Worm (Caenorhabditis elegans) whole organism, L1 larva: ENCODE measurements around the gene clec-118.

Experiments
- C16A3.4 ChIP-seq: fragments of 150-350 bp; optimal IDR thresholded peaks from 2 replicates; lab custom pipeline; 2014; ENCODE audit warnings: missing biosample characterization, missing genetic modification characterization
- F16B12.6 ChIP-seq: fragments of 150-350 bp; optimal IDR thresholded peaks from 2 replicates; lab custom pipeline; 2014; ENCODE audit warnings: missing biosample characterization, missing genetic modification characterization
- aha-1 ChIP-seq: fragments of 150-350 bp; optimal IDR thresholded peaks from 2 replicates; lab custom pipeline; 2014; ENCODE audit warnings: missing biosample characterization, missing genetic modification characterization
- alr-1 ChIP-seq: fragments of 200-800 bp; sonication (Bioruptor generic); optimal IDR thresholded peaks from 2 replicates; lab custom pipeline; 2018; ENCODE audit warnings: borderline replicate concordance, mild to moderate bottlenecking, missing genetic modification characterization, missing compliant biosample characterization
- aly-2 ChIP-seq: fragments of 150-350 bp; optimal IDR thresholded peaks from 2 replicates; lab custom pipeline; 2014; ENCODE audit warnings: missing biosample characterization, missing genetic modification characterization
- blmp-1 ChIP-seq: fragments of 150-350 bp; optimal IDR thresholded peaks from 2 replicates; lab custom pipeline; 2014; ENCODE audit warnings: missing biosample characterization, missing genetic modification characterization
- dpl-1 ChIP-seq, 3 experiments: fragments of 150-350 bp in 2 of 3; sonication (generic microtip) in 1 of 3; optimal IDR thresholded peaks; 2 replicates each; lab custom pipeline; 2014 to 2017; ENCODE audit warnings: missing biosample characterization in 3 of 3, missing genetic modification characterization in 3 of 3, missing genetic modification reagents in 3 of 3
- efl-1 ChIP-seq, 4 experiments: fragments of 150-350 bp; optimal IDR thresholded peaks in 3 of 4; peaks in 1 of 4; 1 replicate in 1 of 4; 2 replicates in 3 of 4; lab custom pipeline; 2014; ENCODE audit warnings: missing biosample characterization in 2 of 4, missing genetic modification characterization in 2 of 4, missing genetic modification reagents in 2 of 4
- egl-13 ChIP-seq: sonication (generic microtip); optimal IDR thresholded peaks from 2 replicates; lab custom pipeline; 2016; ENCODE audit warnings: missing genotype, missing genetic modification reagents, missing genetic modification characterization, missing compliant biosample characterization
- elt-2 ChIP-seq: sonication (generic microtip); optimal IDR thresholded peaks from 2 replicates; lab custom pipeline; 2016; ENCODE audit warnings: missing genetic modification characterization, mild to moderate bottlenecking, inconsistent platforms, missing compliant biosample characterization, missing genetic modification reagents
- hpl-2 ChIP-seq: fragments of 150-350 bp; optimal IDR thresholded peaks from 2 replicates; lab custom pipeline; 2014; ENCODE audit warnings: missing biosample characterization, missing genetic modification reagents, missing genetic modification characterization
- irx-1 ChIP-seq: sonication (generic microtip); optimal IDR thresholded peaks from 2 replicates; lab custom pipeline; 2016; ENCODE audit warnings: missing genetic modification characterization, missing compliant biosample characterization
- isw-1 ChIP-seq: fragments of 200-800 bp; sonication (Bioruptor generic); IDR thresholded peaks from 2 replicates; pipeline ENCODE4 v1.3.6; 2022; ENCODE audit warnings: missing genetic modification characterization, missing compliant biosample characterization
- lin-14 ChIP-seq: fragments of 200-800 bp; sonication (Bioruptor generic); optimal IDR thresholded peaks from 2 replicates; lab custom pipeline; 2018; ENCODE audit warnings: mild to moderate bottlenecking, missing genetic modification characterization, moderate library complexity, missing compliant biosample characterization
- lin-15B ChIP-seq: fragments of 150-350 bp; sonication (generic microtip); optimal IDR thresholded peaks from 3 replicates; lab custom pipeline; 2014; ENCODE audit warnings: missing biosample characterization, missing genetic modification characterization
- lin-39 ChIP-seq: fragments of 150-350 bp; optimal IDR thresholded peaks from 2 replicates; lab custom pipeline; 2014; ENCODE audit warnings: missing biosample characterization, missing genetic modification reagents, missing genetic modification characterization
- mdl-1 ChIP-seq, 2 experiments: fragments of 150-350 bp; optimal IDR thresholded peaks; 2 replicates each; lab custom pipeline; 2014 to 2017; ENCODE audit warnings: missing biosample characterization in 2 of 2, missing genetic modification characterization in 2 of 2, inconsistent platforms in 1 of 2
- nhr-20 ChIP-seq: sonication (generic microtip); optimal IDR thresholded peaks from 2 replicates; lab custom pipeline; 2016; ENCODE audit warnings: mild to moderate bottlenecking, missing genetic modification characterization, missing compliant biosample characterization
- nhr-28 ChIP-seq: fragments of 150-350 bp; optimal IDR thresholded peaks from 2 replicates; lab custom pipeline; 2014; ENCODE audit warnings: missing biosample characterization, missing genetic modification characterization
- nhr-47 ChIP-seq: sonication (generic microtip); optimal IDR thresholded peaks from 2 replicates; lab custom pipeline; 2016; ENCODE audit warnings: mild to moderate bottlenecking, missing genetic modification characterization, moderate library complexity, missing compliant biosample characterization
- nhr-77 ChIP-seq: fragments of 150-350 bp; optimal IDR thresholded peaks from 2 replicates; lab custom pipeline; 2014; ENCODE audit warnings: missing biosample characterization, missing genetic modification characterization
- nhr-85 ChIP-seq: sonication (generic microtip); peaks from one replicate; lab custom pipeline; 2016; ENCODE audit warnings: missing genetic modification characterization, inconsistent platforms, missing compliant biosample characterization
- pax-3 ChIP-seq: fragments of 200-800 bp; sonication (Bioruptor generic); optimal IDR thresholded peaks from 2 replicates; lab custom pipeline; 2018; ENCODE audit warnings: mild to moderate bottlenecking, missing genetic modification characterization, moderate library complexity, missing compliant biosample characterization
- sup-37 ChIP-seq: fragments of 200-800 bp; sonication (Bioruptor generic); optimal IDR thresholded peaks from 2 replicates; lab custom pipeline; 2018; ENCODE audit warnings: mild to moderate bottlenecking, missing genetic modification characterization, missing compliant biosample characterization
- unc-30 ChIP-seq: sonication (generic microtip); optimal IDR thresholded peaks from 2 replicates; lab custom pipeline; 2017; ENCODE audit warnings: missing biosample characterization, missing genetic modification characterization
- zag-1 ChIP-seq: fragments of 150-350 bp; optimal IDR thresholded peaks from 2 replicates; lab custom pipeline; 2014; ENCODE audit warnings: missing biosample characterization, missing genetic modification characterization
- zip-4 ChIP-seq: fragments of 200-800 bp; sonication (Bioruptor generic); optimal IDR thresholded peaks from 2 replicates; lab custom pipeline; 2018; ENCODE audit warnings: mild to moderate bottlenecking, missing genetic modification characterization, moderate library complexity, missing compliant biosample characterization
- ztf-4 ChIP-seq: fragments of 150-350 bp; optimal IDR thresholded peaks from 2 replicates; lab custom pipeline; 2014; ENCODE audit warnings: missing biosample characterization, missing genetic modification characterization

clec-118 gene

ce11 chrII:578803-579202, 33.5 kb downstream of the clec-118 start:
- TF ChIP-seq efl-1 (optimal IDR thresholded peaks at IDR 0.05; lab: Kevin White, UChicago), result no peak
- TF ChIP-seq efl-1 (GFP tag; optimal IDR thresholded peaks at IDR 0.05 in 1 of 2; lab: Kevin White, UChicago), result peak in 1 of 2 experiments; percentile 89
- TF ChIP-seq aha-1, result no peak

DNA sequence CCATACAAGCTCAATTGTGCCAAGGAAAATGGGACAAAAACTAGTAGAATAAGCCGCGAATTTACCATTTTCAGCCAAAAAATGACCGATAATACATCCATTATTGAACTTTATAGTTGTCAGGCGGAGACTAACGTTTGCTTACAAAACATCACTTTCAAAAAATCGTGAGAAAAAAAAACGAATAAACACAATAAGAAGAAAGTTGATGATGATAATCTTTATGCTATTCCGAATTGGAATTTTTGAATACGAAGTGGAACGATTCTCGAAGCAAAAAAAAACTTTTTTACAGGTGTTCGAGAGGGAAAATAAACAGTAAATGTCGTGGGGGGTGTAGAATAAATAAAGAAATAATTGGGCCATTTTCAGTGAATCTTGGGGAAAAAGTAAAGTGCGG, 34.6 kb downstream of the clec-118 start, which contains the start of gene W08F4.7:
Gene W08F4.7 (minus strand): TSS at position 101 of the 400 bp plus-strand sequence.
- TF ChIP-seq dpl-1 (GFP tag; optimal IDR thresholded peaks at IDR 0.05; lab: Kevin White, UChicago) (no peak), nhr-85 (peak; percentile 8)

- no peak for TF ChIP-seq mdl-1 (tag; optimal IDR thresholded peaks at IDR 0.05; lab: Kevin White, UChicago)
- TF ChIP-seq ztf-4 (tag; lab: Kevin White, UChicago), result no peak
- TF ChIP-seq efl-1 (optimal IDR thresholded peaks at IDR 0.05; lab: Kevin White, UChicago), result no peak
- no peak for TF ChIP-seq efl-1 (GFP tag; optimal IDR thresholded peaks at IDR 0.05 in 1 of 2; lab: Kevin White, UChicago)
- TF ChIP-seq nhr-85, result peak; percentile 81
- TF ChIP-seq nhr-20 (tag; lab: Kevin White, UChicago), result no peak
- TF ChIP-seq egl-13 (tag; lab: Kevin White, UChicago), result no peak
- TF ChIP-seq nhr-47 (tag; lab: Kevin White, UChicago), result no peak
- TF ChIP-seq blmp-1, result peak; percentile 90
- TF ChIP-seq aly-2 (tag; lab: Kevin White, UChicago), result no peak
- TF ChIP-seq nhr-77 (tag; lab: Kevin White, UChicago), result no peak
- no peak for TF ChIP-seq irx-1 (tag; lab: Kevin White, UChicago)
- no peak for TF ChIP-seq pax-3
- TF ChIP-seq nhr-28 (tag; lab: Kevin White, UChicago), result no peak
- no peak for TF ChIP-seq lin-14 (GFP tag; lab: Kevin White, UChicago)
- no peak for TF ChIP-seq alr-1
Measured at ce11 chrII:574064-574463, 38.2 kb downstream of the clec-118 start.

ce11 chrII:572010-572409, 40.3 kb downstream of the clec-118 start, which contains the start of gene mlt-8:
TSS of gene mlt-8 (minus strand) at chrII:572110.
- peak; percentile 17 for TF ChIP-seq blmp-1
- TF ChIP-seq zip-4 (GFP tag; lab: Kevin White, UChicago), result no peak

DNA sequence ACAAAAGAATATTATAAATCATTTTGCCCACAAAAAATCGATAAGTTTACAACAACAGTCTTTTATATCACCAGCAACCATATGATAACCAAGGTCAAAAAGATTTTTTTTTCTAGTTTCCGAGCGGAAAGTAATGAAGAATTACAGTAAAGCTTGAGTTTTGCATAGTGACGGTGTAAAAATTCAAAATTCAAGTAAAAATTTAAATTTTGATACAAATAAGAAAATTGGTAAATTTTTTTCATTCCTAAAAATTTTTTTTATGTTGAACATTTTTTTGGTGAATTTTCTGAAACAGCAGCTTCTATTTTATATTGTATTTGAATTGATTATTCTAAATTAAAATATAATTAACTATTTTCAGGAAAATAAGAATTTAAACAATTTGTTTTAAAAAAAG, 43.5 kb downstream of the clec-118 start, which contains the start of gene W08F4.5:
Gene W08F4.5 (minus strand): TSS at position 101 of the 400 bp plus-strand sequence.
- TF ChIP-seq zip-4 (GFP tag; lab: Kevin White, UChicago) (no peak), C16A3.4 (tag; lab: Kevin White, UChicago) (no peak), lin-39 (no peak), F16B12.6 (no peak), isw-1 (GFP tag; lab: Robert Waterston, UW) (no peak), zag-1 (tag; lab: Kevin White, UChicago) (no peak), nhr-28 (tag; lab: Kevin White, UChicago) (no peak), sup-37 (GFP tag; lab: Kevin White, UChicago) (no peak), lin-15B (tag; lab: Kevin White, UChicago) (no peak), alr-1 (no peak), hpl-2 (GFP tag; lab: Kevin White, UChicago) (no peak), nhr-47 (tag; lab: Kevin White, UChicago) (no peak), unc-30 (no peak), ztf-4 (tag; lab: Kevin White, UChicago) (no peak), nhr-77 (tag; lab: Kevin White, UChicago) (no peak), elt-2 (tag; lab: Kevin White, UChicago) (no peak)
